Fruit fly (Drosophila melanogaster) whole organism, wandering third instar larva: Measurements from ENCODE around the gene RAF2.

Experiments
- Abd-B ChIP-seq: fragments of >200 bp; optimal IDR thresholded peaks from 2 replicates; lab custom pipeline; 2017; ENCODE audit warnings: missing biosample characterization, missing genetic modification characterization
- GATAd ChIP-seq: sonication (Bioruptor generic); optimal IDR thresholded peaks from 2 replicates; lab custom pipeline; 2016; ENCODE audit warnings: missing biosample characterization, missing genetic modification characterization
- N ChIP-seq: fragments of >200 bp; optimal IDR thresholded peaks from 2 replicates; lab custom pipeline; 2018; ENCODE audit warnings: missing biosample characterization, missing external identifiers, missing genetic modification characterization
- br ChIP-seq: fragments of 200-800 bp; sonication (Bioruptor generic); optimal IDR thresholded peaks from 2 replicates; lab custom pipeline; 2016; ENCODE audit warnings: missing biosample characterization, missing genetic modification characterization
- jim ChIP-seq: fragments of 175-275, 200-325 bp; sonication (Bioruptor generic); optimal IDR thresholded peaks from 2 replicates; lab custom pipeline; 2016; ENCODE audit warnings: missing biosample characterization, mild to moderate bottlenecking, missing genetic modification characterization
- rgr ChIP-seq: fragments of 200-800 bp; sonication (Bioruptor generic); optimal IDR thresholded peaks from 3 replicates; lab custom pipeline; 2016; ENCODE audit warnings: missing biosample characterization, mild to moderate bottlenecking, missing genetic modification characterization

DNA sequence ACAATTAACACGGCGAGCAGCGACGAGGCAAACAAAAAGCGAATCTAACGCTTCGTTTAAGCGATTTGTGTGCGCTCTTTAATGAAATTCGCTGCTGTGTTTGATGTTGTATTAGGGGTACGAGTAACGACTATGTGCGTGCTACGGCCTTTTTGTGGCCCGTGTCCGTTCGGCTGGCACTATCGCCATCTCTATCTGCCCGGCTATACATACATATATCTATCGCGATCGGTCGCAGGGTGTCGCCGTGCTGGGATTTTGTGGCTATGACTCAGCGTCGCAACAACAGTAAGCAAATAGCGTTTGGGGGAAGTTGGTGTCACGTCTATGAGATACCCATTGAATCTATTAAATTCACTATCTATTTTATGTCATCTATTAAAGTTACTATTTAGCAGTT is 7.6 kb downstream of the RAF2 start:
- TF ChIP-seq rgr (GFP tag; lab: Kevin White, UChicago) = no peak
- no peak for TF ChIP-seq br
- no peak for TF ChIP-seq jim (GFP tag; lab: Kevin White, UChicago)
- no peak for TF ChIP-seq Abd-B (GFP tag; lab: Kevin White, UChicago)
- no peak for TF ChIP-seq N
- no peak for TF ChIP-seq GATAd (GFP tag; lab: Kevin White, UChicago)
